Fruit fly (Drosophila melanogaster): ENCODE measurements around the gene Rpn5.
A peak's percentile ranks its signal among the peaks of the same experiment; 100 is the strongest.

Rpn5 gene

DNA sequence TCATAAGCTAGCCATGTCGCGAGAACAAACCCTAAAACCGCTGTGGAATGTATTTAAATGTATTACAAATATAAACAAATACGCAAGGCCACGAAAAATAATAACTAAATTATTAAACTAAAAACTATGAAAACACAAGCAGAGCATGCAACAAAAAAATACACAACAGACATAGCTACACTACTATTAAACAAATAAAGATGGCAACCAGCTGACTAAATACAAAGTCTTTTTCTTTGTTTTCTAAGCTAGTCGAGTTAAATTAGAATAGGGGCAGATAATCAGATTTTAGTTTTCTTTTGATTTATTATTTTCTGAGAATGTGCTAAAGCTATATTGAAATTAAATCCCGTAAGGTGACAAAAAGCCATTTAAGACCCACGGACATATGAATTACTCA, 42.6 kb upstream of the Rpn5 start (continued):
- peak; percentile 81 for TF ChIP-seq CG6813 (GFP tag; optimal IDR thresholded peaks at IDR 0.05)
- no peak for TF ChIP-seq toy (GFP tag; IDR thresholded peaks at IDR 0.05)
- TF ChIP-seq slou (GFP tag; optimal IDR thresholded peaks at IDR 0.05) = no peak
- TF ChIP-seq CG2875 (GFP tag; optimal IDR thresholded peaks at IDR 0.05) = peak; percentile 36
- TF ChIP-seq odd (GFP tag; optimal IDR thresholded peaks at IDR 0.05) = peak; percentile 60
- peak; percentile 2 for TF ChIP-seq CG12104 (GFP tag; optimal IDR thresholded peaks at IDR 0.05)
- peak; percentile 42 for TF ChIP-seq Dek (tag; optimal IDR thresholded peaks at IDR 0.05)
- peak; percentile 9 for TF ChIP-seq CG18476 (GFP tag; optimal IDR thresholded peaks at IDR 0.05)
- TF ChIP-seq unpg (GFP tag; optimal IDR thresholded peaks at IDR 0.05) = peak; percentile 8
- no peak for TF ChIP-seq otp (GFP tag; IDR thresholded peaks at IDR 0.05)
- TF ChIP-seq cwo (GFP tag; optimal IDR thresholded peaks at IDR 0.05) = peak; percentile 31
- peak; percentile 36 for TF ChIP-seq CG17359 (tag; optimal IDR thresholded peaks at IDR 0.05)
- TF ChIP-seq Rfx (GFP tag; IDR thresholded peaks at IDR 0.05) = peak; percentile 20; the same call in 1 of the 2 replicates
- TF ChIP-seq pho (GFP tag; optimal IDR thresholded peaks at IDR 0.05) = peak; percentile 12
- TF ChIP-seq zf30C (GFP tag; optimal IDR thresholded peaks at IDR 0.05) = no peak
- TF ChIP-seq CG2889 (GFP tag; IDR thresholded peaks at IDR 0.05) = no peak
- TF ChIP-seq Fer3 (tag; optimal IDR thresholded peaks at IDR 0.05) = peak; percentile 42
- TF ChIP-seq B-H2 (GFP tag; optimal IDR thresholded peaks at IDR 0.05) = peak; percentile 73
- peak; percentile 13 for TF ChIP-seq org-1 (GFP tag; optimal IDR thresholded peaks at IDR 0.05)
- TF ChIP-seq CG7987 (GFP tag; optimal IDR thresholded peaks at IDR 0.05) = peak; percentile 39
- TF ChIP-seq fd64A (GFP tag; optimal IDR thresholded peaks at IDR 0.05) = peak; percentile 8
- TF ChIP-seq CG7745 (tag; optimal IDR thresholded peaks at IDR 0.05) = no peak
- peak; percentile 38 for TF ChIP-seq schlank (tag; optimal IDR thresholded peaks at IDR 0.05)
- TF ChIP-seq CG4328 (GFP tag; optimal IDR thresholded peaks at IDR 0.05) = peak; percentile 44
- TF ChIP-seq pfk (GFP tag; optimal IDR thresholded peaks at IDR 0.05) = peak; percentile 5
- TF ChIP-seq CG13296 (GFP tag; optimal IDR thresholded peaks at IDR 0.05) = peak; percentile 66
- TF ChIP-seq CG15601 (tag; optimal IDR thresholded peaks at IDR 0.05) = peak; percentile 53
- no peak for TF ChIP-seq CG11560 (tag; IDR thresholded peaks at IDR 0.05)
- peak; percentile 63 for TF ChIP-seq CG15514 (GFP tag; optimal IDR thresholded peaks at IDR 0.05)
- peak; percentile 78 for TF ChIP-seq sens (GFP tag)
- TF ChIP-seq HHEX (GFP tag; optimal IDR thresholded peaks at IDR 0.05) = peak; percentile 46
- peak; percentile 32 for TF ChIP-seq CG6254 (GFP tag; optimal IDR thresholded peaks at IDR 0.05)
- peak; percentile 71 for TF ChIP-seq CG10543 (GFP tag; optimal IDR thresholded peaks at IDR 0.05)
- TF ChIP-seq Fer1 (GFP tag; optimal IDR thresholded peaks at IDR 0.05) = peak; percentile 76
- TF ChIP-seq CG3281 (GFP tag; optimal IDR thresholded peaks at IDR 0.05) = peak; percentile 74
- TF ChIP-seq CG6765 (GFP tag; optimal IDR thresholded peaks at IDR 0.05) = peak; percentile 64
- no peak for TF ChIP-seq CG32532 (GFP tag; IDR thresholded peaks at IDR 0.05)
- TF ChIP-seq Dll (GFP tag; IDR thresholded peaks at IDR 0.05; ENCODE audit: partially characterized antibody) = no peak
- peak; percentile 38 for TF ChIP-seq CG12659 (GFP tag; optimal IDR thresholded peaks at IDR 0.05)
- no peak for TF ChIP-seq az2 (GFP tag; optimal IDR thresholded peaks at IDR 0.05)
- TF ChIP-seq CG6854 (GFP tag; optimal IDR thresholded peaks at IDR 0.05) = peak; percentile 66
- peak; percentile 78 for TF ChIP-seq ATbp (GFP tag; optimal IDR thresholded peaks at IDR 0.05)
- TF ChIP-seq Meics (GFP tag; optimal IDR thresholded peaks at IDR 0.05) = peak; percentile 56
- TF ChIP-seq CG2120 (GFP tag; optimal IDR thresholded peaks at IDR 0.05) = peak; percentile 37
- TF ChIP-seq YL-1 (GFP tag; optimal IDR thresholded peaks at IDR 0.05) = peak; percentile 29
- peak in 1 of 2 experiments; percentile 13 for TF ChIP-seq insv (GFP tag; optimal IDR thresholded peaks at IDR 0.05)
- peak; percentile 32 for TF ChIP-seq fd3F (GFP tag; optimal IDR thresholded peaks at IDR 0.05)
- TF ChIP-seq CG7556 (GFP tag; optimal IDR thresholded peaks at IDR 0.05) = peak; percentile 44
- no peak for TF ChIP-seq CG12155 (GFP tag; optimal IDR thresholded peaks at IDR 0.05)
- peak; percentile 41; the same call in 1 of the 2 replicates for TF ChIP-seq Atf6 (GFP tag; IDR thresholded peaks at IDR 0.05)

All from whole organism, embryonic.